Fruit fly (Drosophila melanogaster) whole organism, prepupa: Measurements from ENCODE around the gene CG18666.
A peak's percentile ranks its signal among the peaks of the same experiment; 100 is the strongest.

Source experiments
- Blimp-1 ChIP-seq: fragments of 200-800 bp; sonication (Bioruptor generic); optimal IDR thresholded peaks from 3 replicates; lab custom pipeline; 2017; ENCODE audit warnings: missing biosample characterization, missing genetic modification characterization, mild to moderate bottlenecking, moderate library complexity, missing genetic modification reagents
- CG10631 ChIP-seq: fragments of 200-800 bp; sonication (Bioruptor generic); optimal IDR thresholded peaks from 2 replicates; lab custom pipeline; 2016; ENCODE audit warnings: missing biosample characterization, missing genetic modification characterization
- CG10669 ChIP-seq: fragments of 200-800 bp; sonication (Bioruptor generic); optimal IDR thresholded peaks from 3 replicates; lab custom pipeline; 2018; ENCODE audit warnings: missing biosample characterization, mild to moderate bottlenecking, missing genetic modification characterization, moderate library complexity
- CG11294 ChIP-seq: fragments of 200-800 bp; sonication (Bioruptor generic); IDR thresholded peaks from 2 replicates; pipeline ENCODE4 v1.3.6; 2022; ENCODE audit warnings: missing biosample characterization, missing genetic modification characterization
- CG11762 ChIP-seq: fragments of 200-800 bp; sonication (Bioruptor generic); optimal IDR thresholded peaks from 3 replicates; lab custom pipeline; 2016; ENCODE audit warnings: missing biosample characterization, missing genetic modification characterization; ENCODE audit not compliant: insufficient read depth
- CG11902 ChIP-seq: fragments of 200-800 bp; sonication (Bioruptor generic); optimal IDR thresholded peaks from 3 replicates; lab custom pipeline; 2016; ENCODE audit warnings: missing biosample characterization, missing genetic modification characterization
- CG16779 ChIP-seq: fragments of 200-800 bp; sonication (Bioruptor generic); optimal IDR thresholded peaks from 3 replicates; lab custom pipeline; 2017; ENCODE audit warnings: missing biosample characterization, mild to moderate bottlenecking, missing genetic modification characterization
- CG3032 ChIP-seq: fragments of 200-800 bp; optimal IDR thresholded peaks from 2 replicates; lab custom pipeline; 2019; ENCODE audit warnings: missing biosample characterization, mild to moderate bottlenecking, missing genetic modification characterization, moderate library complexity
- CG31627 ChIP-seq: fragments of 200-800 bp; sonication (Bioruptor generic); optimal IDR thresholded peaks from 3 replicates; lab custom pipeline; 2016; ENCODE audit warnings: missing biosample characterization, missing genetic modification characterization
- CG32006 ChIP-seq: fragments of 200-800 bp; sonication (Bioruptor generic); optimal IDR thresholded peaks from 3 replicates; lab custom pipeline; 2017; ENCODE audit warnings: missing biosample characterization, mild to moderate bottlenecking, missing genetic modification characterization
- CG3919 ChIP-seq: fragments of 200-800 bp; sonication (Bioruptor generic); optimal IDR thresholded peaks from 3 replicates; lab custom pipeline; 2016; ENCODE audit warnings: missing biosample characterization, missing genetic modification characterization
- CG4318 ChIP-seq: fragments of 200-800 bp; sonication (Bioruptor generic); optimal IDR thresholded peaks from 3 replicates; lab custom pipeline; 2017; ENCODE audit warnings: missing biosample characterization, mild to moderate bottlenecking, missing genetic modification characterization
- CG6276 ChIP-seq: fragments of 200-800 bp; sonication (Bioruptor generic); optimal IDR thresholded peaks from 2 replicates; lab custom pipeline; 2017; ENCODE audit warnings: missing biosample characterization, mild to moderate bottlenecking, missing genetic modification characterization
- CG6792 ChIP-seq: fragments of 200-800 bp; sonication (Bioruptor generic); optimal IDR thresholded peaks from 3 replicates; lab custom pipeline; 2016; ENCODE audit warnings: missing biosample characterization, missing genetic modification characterization
- CG6808 ChIP-seq: fragments of 200-800 bp; sonication (Bioruptor generic); optimal IDR thresholded peaks from 3 replicates; lab custom pipeline; 2017; ENCODE audit warnings: missing biosample characterization, missing genetic modification characterization, mild to moderate bottlenecking, moderate library complexity, missing genetic modification reagents
- CG6854 ChIP-seq: fragments of 200-800 bp; sonication (Bioruptor generic); optimal IDR thresholded peaks from 2 replicates; lab custom pipeline; 2017; ENCODE audit warnings: missing biosample characterization, mild to moderate bottlenecking, missing genetic modification characterization
- CG7368 ChIP-seq: fragments of 200-800 bp; sonication (Bioruptor generic); optimal IDR thresholded peaks from 3 replicates; lab custom pipeline; 2016; ENCODE audit warnings: missing biosample characterization, missing genetic modification characterization
- CG8119 ChIP-seq: fragments of 200-800 bp; sonication (Bioruptor generic); IDR thresholded peaks from 3 replicates; pipeline ENCODE4 v1.3.6; 2022; ENCODE audit warnings: missing biosample characterization, missing genetic modification characterization
- CG8319 ChIP-seq: fragments of 200-800 bp; sonication (Bioruptor generic); optimal IDR thresholded peaks from 3 replicates; lab custom pipeline; 2016; ENCODE audit warnings: missing biosample characterization, missing genetic modification characterization
- CG8632 ChIP-seq: fragments of 200-800 bp; sonication (Bioruptor generic); optimal IDR thresholded peaks from 3 replicates; lab custom pipeline; 2016; ENCODE audit warnings: missing biosample characterization, missing genetic modification characterization
- CG9139 ChIP-seq: fragments of 200-800 bp; sonication (Bioruptor generic); optimal IDR thresholded peaks from 3 replicates; lab custom pipeline; 2017; ENCODE audit warnings: missing biosample characterization, mild to moderate bottlenecking, missing genetic modification characterization
- Eip75B ChIP-seq: fragments of 200-800 bp; sonication (Bioruptor generic); optimal IDR thresholded peaks from 3 replicates; lab custom pipeline; 2016; ENCODE audit warnings: missing biosample characterization, missing genetic modification characterization
- Ets21C ChIP-seq: fragments of 200-800 bp; sonication (Bioruptor generic); optimal IDR thresholded peaks from 3 replicates; lab custom pipeline; 2016; ENCODE audit warnings: missing biosample characterization, missing genetic modification characterization
- Ets96B ChIP-seq: fragments of 200-800 bp; optimal IDR thresholded peaks from 2 replicates; lab custom pipeline; 2019; ENCODE audit warnings: missing biosample characterization, mild to moderate bottlenecking, missing genetic modification characterization, moderate library complexity
- Gug ChIP-seq: fragments of 200-800 bp; sonication (Bioruptor generic); IDR thresholded peaks from 2 replicates; pipeline ENCODE4 v1.3.6; 2022; ENCODE audit warnings: missing biosample characterization, missing genetic modification characterization
- Hr38 ChIP-seq: sonication (Bioruptor generic); optimal IDR thresholded peaks from 2 replicates; lab custom pipeline; 2016; ENCODE audit warnings: missing biosample characterization, missing genetic modification characterization
- Lpt ChIP-seq: fragments of 200-800 bp; sonication (Bioruptor generic); optimal IDR thresholded peaks from 3 replicates; lab custom pipeline; 2016; ENCODE audit warnings: missing biosample characterization, missing genetic modification characterization
- Met ChIP-seq: fragments of 200-800 bp; sonication (Bioruptor generic); optimal IDR thresholded peaks from 3 replicates; lab custom pipeline; 2016; ENCODE audit warnings: missing biosample characterization, missing genetic modification characterization
- Smox ChIP-seq: fragments of 200-800 bp; sonication (Bioruptor generic); optimal IDR thresholded peaks from 3 replicates; lab custom pipeline; 2016; ENCODE audit warnings: missing biosample characterization, missing genetic modification characterization
- Sox102F ChIP-seq: fragments of 200-800 bp; sonication (Bioruptor generic); optimal IDR thresholded peaks from 2 replicates; lab custom pipeline; 2016; ENCODE audit warnings: missing biosample characterization, mild to moderate bottlenecking, missing genetic modification characterization
- Sox15 ChIP-seq: fragments of 200-800 bp; sonication (Bioruptor generic); optimal IDR thresholded peaks from 3 replicates; lab custom pipeline; 2016; ENCODE audit warnings: missing biosample characterization, missing genetic modification characterization
- acj6 ChIP-seq: fragments of 200-800 bp; sonication (Bioruptor generic); optimal IDR thresholded peaks from 3 replicates; lab custom pipeline; 2016; ENCODE audit warnings: missing biosample characterization, missing genetic modification characterization
- cyc ChIP-seq: fragments of 200-800 bp; sonication (Bioruptor generic); optimal IDR thresholded peaks from 3 replicates; lab custom pipeline; 2016; ENCODE audit warnings: missing biosample characterization, missing genetic modification characterization
- dac ChIP-seq: fragments of 200-800 bp; sonication (Bioruptor generic); optimal IDR thresholded peaks from 2 replicates; lab custom pipeline; 2017; ENCODE audit warnings: missing biosample characterization, mild to moderate bottlenecking, missing genetic modification characterization
- dsx ChIP-seq: fragments of 200-800 bp; optimal IDR thresholded peaks from 3 replicates; lab custom pipeline; 2019; ENCODE audit warnings: missing biosample characterization, mild to moderate bottlenecking, missing genetic modification characterization, moderate library complexity; ENCODE audit not compliant: poor library complexity, severe bottlenecking
- fd59A ChIP-seq: fragments of 200-800 bp; sonication (Bioruptor generic); optimal IDR thresholded peaks from 2 replicates; lab custom pipeline; 2017; ENCODE audit warnings: missing biosample characterization, mild to moderate bottlenecking, missing genetic modification characterization, missing genetic modification reagents
- fd85E ChIP-seq: fragments of 200-800 bp; sonication (Bioruptor generic); optimal IDR thresholded peaks from 3 replicates; lab custom pipeline; 2016; ENCODE audit warnings: missing biosample characterization, missing genetic modification characterization
- fkh ChIP-seq: fragments of 200-800 bp; sonication (Bioruptor generic); optimal IDR thresholded peaks from 3 replicates; lab custom pipeline; 2017; ENCODE audit warnings: missing biosample characterization, mild to moderate bottlenecking, missing genetic modification characterization, moderate library complexity
- lz ChIP-seq: fragments of 200-800 bp; sonication (Bioruptor generic); optimal IDR thresholded peaks from 3 replicates; lab custom pipeline; 2016; ENCODE audit warnings: missing biosample characterization, missing genetic modification characterization
- net ChIP-seq: fragments of 200-800 bp; sonication (Bioruptor generic); optimal IDR thresholded peaks from 3 replicates; lab custom pipeline; 2016; ENCODE audit warnings: missing biosample characterization, missing genetic modification characterization
- salr ChIP-seq, 2 experiments: fragments of 200-800 bp; sonication (Bioruptor generic); optimal IDR thresholded peaks; 3 replicates each; lab custom pipeline; 2016 to 2018; ENCODE audit warnings: missing biosample characterization in 2 of 2, missing genetic modification characterization in 2 of 2, mild to moderate bottlenecking in 1 of 2
- spab ChIP-seq: fragments of 200-800 bp; sonication (Bioruptor generic); optimal IDR thresholded peaks from 2 replicates; lab custom pipeline; 2017; ENCODE audit warnings: missing biosample characterization, mild to moderate bottlenecking, missing genetic modification characterization, missing genetic modification reagents
- ss ChIP-seq, 2 experiments: fragments of 200-800 bp; sonication (Bioruptor generic); optimal IDR thresholded peaks; 2 replicates in 1 of 2; 3 replicates in 1 of 2; lab custom pipeline; 2017 to 2018; ENCODE audit warnings: mild to moderate bottlenecking in 2 of 2, missing biosample characterization in 2 of 2, missing genetic modification characterization in 2 of 2, moderate library complexity in 1 of 2
- svp ChIP-seq: fragments of 200-800 bp; sonication (Bioruptor generic); peaks from one replicate; lab custom pipeline; 2016; ENCODE audit warnings: missing biosample characterization, missing genetic modification characterization
- vri ChIP-seq: fragments of 200-800 bp; sonication (Bioruptor generic); optimal IDR thresholded peaks from 3 replicates; lab custom pipeline; 2016; ENCODE audit warnings: missing biosample characterization, mild to moderate bottlenecking, missing genetic modification characterization

The CG18666 gene

dm6 chr2L:11048307-11048706, 13.7 kb downstream of the CG18666 start (continued):
- no peak for TF ChIP-seq Gug (GFP tag; lab: Robert Waterston, UW)
- no peak for TF ChIP-seq salr (GFP tag; optimal IDR thresholded peaks at IDR 0.05; lab: Kevin White, UChicago)
- no peak for TF ChIP-seq CG9139
- no peak for TF ChIP-seq CG4318 (GFP tag; lab: Kevin White, UChicago)
- peak; percentile 46 for TF ChIP-seq Eip75B (GFP tag; lab: Kevin White, UChicago)
- no peak for TF ChIP-seq fkh (GFP tag; lab: Kevin White, UChicago)
- TF ChIP-seq lz (GFP tag; lab: Kevin White, UChicago) = no peak
- TF ChIP-seq CG6808 (GFP tag; lab: Kevin White, UChicago) = peak; percentile 37
- peak; percentile 59 for TF ChIP-seq CG3032
- no peak for TF ChIP-seq Sox15 (GFP tag; lab: Kevin White, UChicago)
- peak; percentile 41 for TF ChIP-seq CG3919 (GFP tag; lab: Kevin White, UChicago)
- TF ChIP-seq Smox (GFP tag; lab: Kevin White, UChicago) = no peak
- TF ChIP-seq CG11294 = no peak
- no peak for TF ChIP-seq cyc (GFP tag; lab: Kevin White, UChicago)
- no peak for TF ChIP-seq Blimp-1 (GFP tag; lab: Kevin White, UChicago)
- TF ChIP-seq Met = no peak
- no peak for TF ChIP-seq CG31627
- TF ChIP-seq CG8319 (GFP tag; lab: Kevin White, UChicago) = no peak

DNA sequence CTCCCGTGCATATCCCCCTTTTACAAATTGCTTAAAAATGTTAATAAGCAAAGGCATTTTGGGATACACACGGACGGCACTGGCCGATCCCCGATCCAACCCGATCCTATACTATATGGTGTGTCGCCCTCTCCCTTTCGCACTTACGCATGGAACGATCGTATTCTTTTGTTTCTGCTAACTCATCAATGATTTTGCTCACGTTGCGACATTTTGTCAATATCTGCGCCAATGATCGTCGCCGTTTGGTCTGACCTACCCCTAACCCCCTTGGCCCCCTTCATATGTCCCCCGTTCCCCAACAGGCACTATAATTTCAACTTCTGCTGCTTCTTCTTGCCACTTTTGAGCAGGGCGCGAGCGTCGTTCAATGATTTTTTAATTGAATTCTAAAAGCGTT, 15.1 kb downstream of the CG18666 start:
- no peak for TF ChIP-seq CG31627
- TF ChIP-seq lz (GFP tag; lab: Kevin White, UChicago) = no peak
- no peak for TF ChIP-seq ss (GFP tag; optimal IDR thresholded peaks at IDR 0.05; lab: Kevin White, UChicago)
- no peak for TF ChIP-seq Ets21C
- no peak for TF ChIP-seq Hr38
- no peak for TF ChIP-seq Smox (GFP tag; lab: Kevin White, UChicago)
- no peak for TF ChIP-seq CG6792 (GFP tag; lab: Kevin White, UChicago)
- no peak for TF ChIP-seq fd85E (GFP tag; lab: Kevin White, UChicago)
- no peak for TF ChIP-seq CG7368
- TF ChIP-seq Lpt (GFP tag; lab: Kevin White, UChicago) = no peak
- no peak for TF ChIP-seq CG3919 (GFP tag; lab: Kevin White, UChicago)
- TF ChIP-seq dsx (GFP tag; lab: Kevin White, UChicago) = no peak
- no peak for TF ChIP-seq acj6
- no peak for TF ChIP-seq CG11902 (GFP tag; lab: Kevin White, UChicago)
- TF ChIP-seq svp (GFP tag; lab: Kevin White, UChicago) = no peak
- no peak for TF ChIP-seq dac (GFP tag; lab: Kevin White, UChicago)
- TF ChIP-seq CG3032 = no peak

dm6 chr2L:11051644-11052492, 17.3 kb downstream of the CG18666 start:
- TF ChIP-seq CG8632 (GFP tag; lab: Kevin White, UChicago) = peak; percentile 44
- no peak for TF ChIP-seq CG6854 (GFP tag; lab: Kevin White, UChicago)
- peak; percentile 54 for TF ChIP-seq CG3032
- TF ChIP-seq CG6808 (GFP tag; lab: Kevin White, UChicago) = peak; percentile 34
- peak; percentile 33 for TF ChIP-seq CG8319 (GFP tag; lab: Kevin White, UChicago)
- TF ChIP-seq CG10669 (GFP tag; lab: Kevin White, UChicago) = peak; percentile 37
- TF ChIP-seq CG11762 = no peak
- TF ChIP-seq svp (GFP tag; lab: Kevin White, UChicago) = peak; percentile 58
- peak; percentile 24 for TF ChIP-seq CG9139
- no peak for TF ChIP-seq net
- TF ChIP-seq vri (GFP tag; lab: Kevin White, UChicago) = no peak
- peak; percentile 12 for TF ChIP-seq Sox15 (GFP tag; lab: Kevin White, UChicago)
- TF ChIP-seq cyc (GFP tag; lab: Kevin White, UChicago) = no peak
- no peak for TF ChIP-seq CG8119 (GFP tag; lab: Robert Waterston, UW)
- no peak for TF ChIP-seq dac (GFP tag; lab: Kevin White, UChicago)
- TF ChIP-seq Sox102F (GFP tag; lab: Kevin White, UChicago) = peak; percentile 31
- TF ChIP-seq CG16779 (tag; lab: Kevin White, UChicago) = no peak
- TF ChIP-seq fkh (GFP tag; lab: Kevin White, UChicago) = no peak
- no peak for TF ChIP-seq Blimp-1 (GFP tag; lab: Kevin White, UChicago)
- no peak for TF ChIP-seq CG6276 (GFP tag; lab: Kevin White, UChicago)
- TF ChIP-seq Ets96B (tag; lab: Kevin White, UChicago) = peak; percentile 54
- no peak for TF ChIP-seq spab (GFP tag; lab: Kevin White, UChicago)
- TF ChIP-seq Lpt (GFP tag; lab: Kevin White, UChicago) = no peak
- TF ChIP-seq fd85E (GFP tag; lab: Kevin White, UChicago) = no peak
- peak; percentile 17 for TF ChIP-seq CG10631 (GFP tag; lab: Kevin White, UChicago)
- TF ChIP-seq fd59A = peak; percentile 24
- no peak for TF ChIP-seq CG32006
